Worm (Caenorhabditis elegans): ENCODE data around the gene Y19D10B.6.
"Not testable (repeated sequence)": the region's sequence is repeated elsewhere in the genome, so short reads cannot be mapped to it uniquely, and the experiment has no call there.

Y19D10B.6 gene

DNA sequence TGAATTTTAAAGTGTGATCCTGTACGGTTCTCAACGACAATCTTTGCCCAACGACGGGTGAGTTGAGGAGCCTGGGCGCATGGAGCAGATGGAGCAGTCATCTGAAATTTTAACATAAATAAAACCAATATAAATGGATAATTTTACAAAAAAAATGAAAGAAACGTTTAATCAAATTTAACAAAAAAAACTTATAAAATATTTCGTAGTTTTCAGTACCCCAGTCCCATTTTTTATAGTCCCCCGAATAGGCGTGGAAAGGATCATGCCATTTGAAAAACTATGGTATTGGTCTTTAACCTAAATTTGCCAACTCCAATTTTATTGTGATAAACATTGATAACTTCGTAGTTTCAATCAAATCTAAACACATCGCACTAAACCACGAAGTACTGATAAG is 4.2 kb upstream of the Y19D10B.6 start, which contains the start of gene pud-3:
Gene pud-3 (minus strand): TSS at position 101 of the 400 bp plus-strand sequence.
- TF ChIP-seq rnt-1 (tag; optimal IDR thresholded peaks at IDR 0.05): no peak
- no peak for TF ChIP-seq mep-1 (tag; optimal IDR thresholded peaks at IDR 0.05)
- no peak for TF ChIP-seq nhr-76 (tag; optimal IDR thresholded peaks at IDR 0.05)
- TF ChIP-seq ztf-4 (tag; optimal IDR thresholded peaks at IDR 0.05): no peak
- no peak for TF ChIP-seq mdl-1 (tag; optimal IDR thresholded peaks at IDR 0.05)
- TF ChIP-seq F16B12.6 (tag; optimal IDR thresholded peaks at IDR 0.05): no peak
- TF ChIP-seq elt-2 (tag; optimal IDR thresholded peaks at IDR 0.05): no peak
- TF ChIP-seq dpl-1 (GFP tag; optimal IDR thresholded peaks at IDR 0.05): no peak

DNA sequence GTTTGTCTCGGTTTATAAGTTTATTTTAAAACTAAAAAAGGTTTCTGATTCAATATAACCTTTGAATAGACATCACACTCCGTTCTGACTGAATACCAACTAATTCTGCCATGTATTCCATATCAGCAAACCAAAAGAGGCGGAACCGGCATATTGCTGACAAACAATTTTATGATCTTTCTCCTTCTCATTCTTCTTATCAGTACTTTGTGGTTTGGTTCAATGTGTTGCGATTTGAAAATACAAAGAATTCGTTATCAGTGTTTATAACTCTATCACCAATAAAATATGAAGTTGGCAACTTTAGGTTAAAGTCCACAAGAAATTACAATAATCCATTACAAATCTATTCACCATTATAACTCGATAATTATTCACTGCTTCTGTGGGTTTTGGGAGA is 3.4 kb upstream of the Y19D10B.6 start:
- TF ChIP-seq hlh-4 (tag; optimal IDR thresholded peaks at IDR 0.05) (no peak), elt-2 (tag; optimal IDR thresholded peaks at IDR 0.05) (peak; percentile 99), elt-3 (tag; optimal IDR thresholded peaks at IDR 0.05) (no peak), nhr-90 (tag; optimal IDR thresholded peaks at IDR 0.05; ENCODE audit: poor library complexity) (no peak), irx-1 (tag; optimal IDR thresholded peaks at IDR 0.05) (no peak), nhr-77 (tag; optimal IDR thresholded peaks at IDR 0.05) (no peak), jun-1 (tag; optimal IDR thresholded peaks at IDR 0.05) (peak; percentile 48), nhr-20 (tag; optimal IDR thresholded peaks at IDR 0.05) (no peak), grh-1 (GFP tag; IDR thresholded peaks at IDR 0.05) (no peak), nhr-71 (tag; optimal IDR thresholded peaks at IDR 0.05) (peak; percentile 59), mab-9 (GFP tag; IDR thresholded peaks at IDR 0.05) (no peak), efl-1 (optimal IDR thresholded peaks at IDR 0.05) (no peak), efl-1 (GFP tag; optimal IDR thresholded peaks at IDR 0.05 in 1 of 2) (peak in 1 of 2 experiments; percentile 7), pqm-1 (tag; optimal IDR thresholded peaks at IDR 0.05) (peak; percentile 72), lin-35 (GFP tag; optimal IDR thresholded peaks at IDR 0.05) (peak in 1 of 2 experiments; percentile 14)

DNA sequence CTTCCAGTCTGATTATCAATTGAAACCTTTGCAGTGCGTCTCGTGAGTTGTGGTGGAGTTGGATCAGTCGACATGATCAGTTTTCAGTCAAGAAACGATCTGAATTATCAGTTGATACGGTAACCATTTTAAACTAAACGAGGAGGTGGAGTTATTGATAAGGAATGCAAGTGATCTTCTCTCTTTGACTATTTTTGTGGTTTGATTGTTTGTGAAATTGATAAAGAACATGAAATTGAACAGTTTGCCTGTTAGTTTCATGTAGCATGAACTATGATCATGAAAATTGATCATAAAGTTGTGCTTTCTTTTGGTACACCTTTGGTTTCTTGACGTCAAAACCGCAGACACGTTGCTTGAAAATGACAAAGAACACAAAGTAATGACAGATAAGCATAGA is 1.6 kb upstream of the Y19D10B.6 start, which contains the start of gene pud-1.2:
Gene pud-1.2 (minus strand): TSS at position 101 of the 400 bp plus-strand sequence.
- not testable (repeated sequence) for TF ChIP-seq efl-3 (GFP tag; optimal IDR thresholded peaks at IDR 0.05); swsn-7 (tag; optimal IDR thresholded peaks at IDR 0.05); nhr-19 (GFP tag; conservative IDR thresholded peaks at IDR 0.05)

DNA sequence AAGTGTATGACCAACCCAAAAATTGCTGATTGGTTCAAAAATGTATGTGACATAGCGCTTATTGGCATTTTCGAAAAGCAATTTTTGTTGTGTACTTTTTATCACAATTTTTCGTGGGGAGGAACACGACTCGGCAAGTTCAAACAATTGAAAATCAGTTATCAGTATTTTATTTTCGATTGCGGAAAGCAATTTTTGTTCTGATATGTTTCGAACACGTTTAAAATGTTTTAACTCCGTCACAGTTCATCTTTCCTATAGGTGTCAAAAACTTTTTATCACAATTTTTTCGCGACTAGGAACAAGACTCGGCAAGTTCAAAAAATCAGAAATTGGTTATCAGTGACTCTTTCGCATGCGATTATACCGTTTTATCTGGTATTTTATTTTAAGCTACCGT is 12.7 kb downstream of the Y19D10B.6 start:
- TF ChIP-seq dsc-1 (tag; optimal IDR thresholded peaks at IDR 0.05) (no peak), fos-1 (tag; optimal IDR thresholded peaks at IDR 0.05) (no peak), vab-15 (tag; optimal IDR thresholded peaks at IDR 0.05) (no peak), elt-2 (tag; optimal IDR thresholded peaks at IDR 0.05) (peak; percentile 29), snpc-4 (tag; optimal IDR thresholded peaks at IDR 0.05) (no peak), pqm-1 (tag; optimal IDR thresholded peaks at IDR 0.05) (no peak)

DNA sequence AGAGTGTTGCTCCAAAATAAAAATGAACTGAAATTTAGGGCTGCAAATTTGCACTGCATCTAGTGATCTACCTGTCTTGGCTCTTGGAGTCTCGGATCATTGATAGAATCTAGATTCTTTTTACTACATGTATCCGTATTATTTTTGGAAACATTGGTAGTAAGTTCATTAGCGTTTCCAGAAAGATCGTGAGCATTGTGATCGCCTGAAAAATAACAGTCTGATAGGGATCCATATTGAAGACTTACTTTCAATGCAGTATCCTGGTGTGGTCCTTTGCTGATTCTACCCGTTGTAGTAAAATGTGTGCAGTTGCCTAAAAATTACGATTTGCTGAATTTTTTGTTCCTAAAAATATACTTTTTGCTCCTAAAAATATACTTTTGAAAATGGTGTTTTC is 14.5 kb downstream of the Y19D10B.6 start:
- TF ChIP-seq unc-98 (GFP tag; IDR thresholded peaks at IDR 0.05) (no peak), efl-1 (optimal IDR thresholded peaks at IDR 0.05) (no peak), efl-1 (GFP tag; optimal IDR thresholded peaks at IDR 0.05 in 1 of 2) (peak in 1 of 2 experiments; percentile 91)

DNA sequence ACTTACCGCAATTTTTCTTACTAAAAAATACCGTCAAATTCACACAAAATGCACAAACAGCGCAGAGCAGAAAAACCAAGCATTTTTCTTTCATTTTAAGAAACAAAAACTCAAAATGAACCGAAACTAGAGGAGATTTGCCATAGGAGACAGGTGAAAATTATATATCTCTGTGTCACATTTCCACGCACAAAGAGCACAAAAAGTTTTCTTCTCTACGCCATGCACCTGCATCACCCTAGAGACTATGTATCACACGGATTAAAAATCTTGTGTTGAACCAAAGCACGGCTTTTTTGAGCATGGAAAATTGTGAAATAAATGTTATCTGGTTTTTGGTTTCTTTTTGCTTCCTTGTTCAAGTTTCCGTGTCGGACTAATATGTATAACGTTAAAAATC is 17.1 kb downstream of the Y19D10B.6 start, which contains the start of gene irld-15:
Gene irld-15 (minus strand): TSS at position 101 of the 400 bp plus-strand sequence.
- no peak for TF ChIP-seq nhr-19 (GFP tag; conservative IDR thresholded peaks at IDR 0.05)
- peak; percentile 1 for TF ChIP-seq fkh-8 (tag; optimal IDR thresholded peaks at IDR 0.05)

DNA sequence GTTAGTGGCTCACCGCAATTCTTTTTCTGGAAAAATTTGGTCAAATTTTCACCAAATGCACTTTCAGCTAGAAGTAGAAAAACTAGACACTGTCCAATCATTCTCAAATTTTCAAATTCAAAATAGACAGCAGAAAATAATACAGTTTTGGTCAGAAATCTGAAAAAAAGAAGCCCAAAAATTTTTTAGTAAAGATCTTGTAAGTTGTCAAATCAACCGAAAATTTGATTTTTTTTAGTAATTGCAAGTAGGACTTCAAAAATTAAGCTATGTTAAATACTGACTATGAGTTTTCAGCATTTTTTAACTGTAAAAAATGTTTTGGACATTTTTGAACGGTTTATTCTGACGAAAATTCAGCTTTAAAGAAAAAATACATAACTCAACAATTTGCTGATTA is 20.0 kb downstream of the Y19D10B.6 start, which contains the start of gene Y19D10B.8:
Gene Y19D10B.8 (minus strand): TSS at position 101 of the 400 bp plus-strand sequence.
- TF ChIP-seq xbp-1 (tag; optimal IDR thresholded peaks at IDR 0.05) (no peak), lin-35 (GFP tag; optimal IDR thresholded peaks at IDR 0.05) (no peak), C34B4.2 (tag; optimal IDR thresholded peaks at IDR 0.05) (no peak), nhr-71 (tag; optimal IDR thresholded peaks at IDR 0.05) (no peak), snu-23 (GFP tag; optimal IDR thresholded peaks at IDR 0.05) (no peak), tbx-2 (tag; optimal IDR thresholded peaks at IDR 0.05) (no peak), lsy-2 (tag; optimal IDR thresholded peaks at IDR 0.05) (no peak), ets-5 (GFP tag; IDR thresholded peaks at IDR 0.05) (no peak), unc-86 (tag; optimal IDR thresholded peaks at IDR 0.05) (no peak), aha-1 (tag; optimal IDR thresholded peaks at IDR 0.05) (no peak), hpl-2 (GFP tag; optimal IDR thresholded peaks at IDR 0.05) (no peak), sup-37 (GFP tag; optimal IDR thresholded peaks at IDR 0.05) (no peak), ztf-11 (tag; optimal IDR thresholded peaks at IDR 0.05) (no peak), swsn-7 (tag; optimal IDR thresholded peaks at IDR 0.05) (no peak), tlp-1 (tag; optimal IDR thresholded peaks at IDR 0.05) (no peak)
